Worm (Caenorhabditis elegans) whole organism, early embryonic: Measurements from ENCODE around the gene vha-19.

Experiments
- B0310.2 ChIP-seq: sonication (generic microtip); optimal IDR thresholded peaks from 2 replicates; lab custom pipeline; 2016; ENCODE audit warnings: mild to moderate bottlenecking, missing genetic modification characterization, missing compliant biosample characterization
- F13C5.2 ChIP-seq: sonication (generic microtip); optimal IDR thresholded peaks from 2 replicates; lab custom pipeline; 2017; ENCODE audit warnings: mild to moderate bottlenecking, missing genetic modification characterization, inconsistent platforms, missing compliant biosample characterization
- ama-1 ChIP-seq: fragments of 150-350 bp; optimal IDR thresholded peaks from 2 replicates; lab custom pipeline; 2014
- ceh-13 ChIP-seq: fragments of 200-800 bp; sonication (Bioruptor generic); optimal IDR thresholded peaks from 2 replicates; lab custom pipeline; 2018; ENCODE audit warnings: mild to moderate bottlenecking, missing genetic modification characterization, missing compliant biosample characterization
- flt-1 ChIP-seq: fragments of 200-800 bp; sonication (Bioruptor generic); IDR thresholded peaks from 2 replicates; pipeline ENCODE4 v1.3.6; 2022; ENCODE audit warnings: missing genetic modification characterization, missing compliant biosample characterization
- hmg-4 ChIP-seq: fragments of 200-800 bp; sonication (Bioruptor generic); optimal IDR thresholded peaks from 2 replicates; lab custom pipeline; 2018; ENCODE audit warnings: mild to moderate bottlenecking, missing genetic modification characterization, missing compliant biosample characterization
- hnd-1 ChIP-seq: sonication (generic microtip); optimal IDR thresholded peaks from 2 replicates; lab custom pipeline; 2016; ENCODE audit warnings: missing genetic modification characterization, missing compliant biosample characterization
- pes-1 ChIP-seq: fragments of 200-800 bp; sonication (Bioruptor generic); IDR thresholded peaks from 2 replicates; pipeline ENCODE4 v1.3.6; 2022; ENCODE audit warnings: missing genetic modification reagents, missing genetic modification characterization, missing compliant biosample characterization
- scrt-1 ChIP-seq: fragments of 200-800 bp; sonication (Bioruptor generic); IDR thresholded peaks from 2 replicates; pipeline ENCODE4 v1.3.6; 2022; ENCODE audit warnings: missing genetic modification characterization, missing compliant biosample characterization
- sea-1 ChIP-seq: fragments of 200-800 bp; sonication (Bioruptor generic); conservative IDR thresholded peaks from 2 replicates; pipeline ENCODE4 v1.3.6; 2022; ENCODE audit warnings: missing genetic modification characterization, missing compliant biosample characterization
- tbx-37 ChIP-seq: fragments of 200-800 bp; sonication (Bioruptor generic); conservative IDR thresholded peaks from 2 replicates; pipeline ENCODE4 v1.3.6; 2022; ENCODE audit warnings: missing genetic modification reagents, missing genetic modification characterization, missing compliant biosample characterization

- TF ChIP-seq ama-1 (no peak), scrt-1 (GFP tag; lab: Robert Waterston, UW) (no peak), flt-1 (GFP tag; lab: Robert Waterston, UW) (no peak), sea-1 (GFP tag; lab: Robert Waterston, UW) (no peak), F13C5.2 (no peak), pes-1 (no peak), hnd-1 (no peak), tbx-37 (GFP tag; lab: Robert Waterston, UW) (no peak), B0310.2 (tag; lab: Kevin White, UChicago) (no peak), hmg-4 (GFP tag; lab: Kevin White, UChicago) (no peak), ceh-13 (GFP tag; lab: Kevin White, UChicago) (no peak)
Measured at ce11 chrIV:3383203-3383602, 14.2 kb downstream of the vha-19 start.
